Worm (Caenorhabditis elegans) whole organism, L4 larva: ENCODE results near the gene C48B4.13.

ENCODE experiments used
- D1046.2 ChIP-seq: fragments of 200-800 bp; sonication (Bioruptor generic); IDR thresholded peaks from 2 replicates; pipeline ENCODE4 v1.3.6; 2022; ENCODE audit warnings: missing genetic modification characterization, missing compliant biosample characterization
- F10B5.3 ChIP-seq: sonication (generic microtip); optimal IDR thresholded peaks from 2 replicates; lab custom pipeline; 2016; ENCODE audit warnings: mild to moderate bottlenecking, missing genetic modification characterization, missing compliant biosample characterization
- F37D6.2 ChIP-seq: sonication (generic microtip); optimal IDR thresholded peaks from 2 replicates; lab custom pipeline; 2016; ENCODE audit warnings: mild to moderate bottlenecking, missing genetic modification characterization, missing compliant biosample characterization
- F49E8.2 ChIP-seq: sonication (generic microtip); optimal IDR thresholded peaks from 2 replicates; lab custom pipeline; 2016; ENCODE audit warnings: missing compliant biosample characterization, mild to moderate bottlenecking, missing genetic modification characterization, borderline replicate concordance
- T20F7.1 ChIP-seq: fragments of 200-800 bp; sonication (Bioruptor generic); optimal IDR thresholded peaks from 2 replicates; lab custom pipeline; 2018; ENCODE audit warnings: mild to moderate bottlenecking, missing genetic modification characterization, missing compliant biosample characterization
- T26A8.4 ChIP-seq: fragments of 200-800 bp; sonication (Bioruptor generic); IDR thresholded peaks from 2 replicates; pipeline ENCODE4 v1.3.6; 2022; ENCODE audit warnings: missing genetic modification characterization, missing compliant biosample characterization
- Y5F2A.4 ChIP-seq: fragments of 200-800 bp; sonication (Bioruptor generic); optimal IDR thresholded peaks from 2 replicates; lab custom pipeline; 2018; ENCODE audit warnings: mild to moderate bottlenecking, missing genetic modification characterization, missing compliant biosample characterization
- Y75B8A.6 ChIP-seq: fragments of 200-800 bp; sonication (Bioruptor generic); IDR thresholded peaks from 2 replicates; pipeline ENCODE4 v1.3.6; 2022; ENCODE audit warnings: missing genetic modification reagents, missing genetic modification characterization, missing compliant biosample characterization
- ZK337.2 ChIP-seq: fragments of 200-800 bp; sonication (Bioruptor generic); IDR thresholded peaks from 2 replicates; pipeline ENCODE4 v1.3.6; 2022; ENCODE audit warnings: missing genetic modification reagents, missing genetic modification characterization, missing compliant biosample characterization
- ZK546.5 ChIP-seq, 2 experiments: sonication (generic microtip); optimal IDR thresholded peaks; 2 replicates each; lab custom pipeline; 2017; ENCODE audit warnings: missing biosample characterization in 2 of 2, missing genetic modification characterization in 2 of 2
- ceh-20 ChIP-seq: fragments of 200-800 bp; sonication (Bioruptor generic); IDR thresholded peaks from 2 replicates; pipeline ENCODE4 v1.3.6; 2022; ENCODE audit warnings: missing genetic modification reagents, missing genetic modification characterization, missing compliant biosample characterization
- ceh-28 ChIP-seq: fragments of 150-350 bp; optimal IDR thresholded peaks from 2 replicates; lab custom pipeline; 2014; ENCODE audit warnings: missing biosample characterization, missing genetic modification reagents, missing genetic modification characterization
- ceh-44 ChIP-seq: fragments of 200-800 bp; sonication (Bioruptor generic); IDR thresholded peaks from 2 replicates; pipeline ENCODE4 v1.3.6; 2022; ENCODE audit warnings: missing genetic modification reagents, missing genetic modification characterization, missing compliant biosample characterization
- ceh-62 ChIP-seq: sonication (generic microtip); optimal IDR thresholded peaks from 2 replicates; lab custom pipeline; 2017; ENCODE audit warnings: missing biosample characterization, missing genetic modification characterization
- ceh-82 ChIP-seq: sonication (generic microtip); optimal IDR thresholded peaks from 2 replicates; lab custom pipeline; 2017; ENCODE audit warnings: missing biosample characterization, missing genetic modification characterization
- daf-16 ChIP-seq, 3 experiments: sonication (generic microtip); optimal IDR thresholded peaks; 2 replicates each; lab custom pipeline; 2016 to 2017; ENCODE audit warnings: missing genetic modification characterization in 3 of 3, missing genetic modification reagents in 3 of 3, mild to moderate bottlenecking in 2 of 3, missing compliant biosample characterization in 2 of 3, missing biosample characterization in 1 of 3, moderate library complexity in 1 of 3
- dmd-8 ChIP-seq: fragments of 200-800 bp; sonication (Bioruptor generic); IDR thresholded peaks from 2 replicates; pipeline ENCODE4 v1.3.6; 2022; ENCODE audit warnings: missing genetic modification characterization, missing compliant biosample characterization
- dmd-9 ChIP-seq: fragments of 200-800 bp; sonication (Bioruptor generic); IDR thresholded peaks from 2 replicates; pipeline ENCODE4 v1.3.6; 2022; ENCODE audit warnings: missing genetic modification reagents, missing genetic modification characterization, missing compliant biosample characterization
- dpl-1 ChIP-seq: fragments of 150-350 bp; optimal IDR thresholded peaks from 2 replicates; lab custom pipeline; 2014; ENCODE audit warnings: missing biosample characterization, missing genetic modification reagents, missing genetic modification characterization
- fos-1 ChIP-seq: fragments of 150-350 bp; optimal IDR thresholded peaks from 2 replicates; lab custom pipeline; 2014; ENCODE audit warnings: missing biosample characterization, missing genetic modification characterization
- hif-1 ChIP-seq, 2 experiments: sonication (generic microtip); optimal IDR thresholded peaks; 2 replicates each; lab custom pipeline; 2016 to 2017; ENCODE audit warnings: missing compliant biosample characterization in 2 of 2, missing genetic modification characterization in 2 of 2, missing genetic modification reagents in 2 of 2, missing genotype in 2 of 2, mild to moderate bottlenecking in 1 of 2
- hlh-11 ChIP-seq: fragments of 200-800 bp; sonication (Bioruptor generic); optimal IDR thresholded peaks from 2 replicates; lab custom pipeline; 2018; ENCODE audit warnings: mild to moderate bottlenecking, missing genetic modification characterization, missing compliant biosample characterization
- hmg-1.1 ChIP-seq: fragments of 200-800 bp; sonication (Bioruptor generic); IDR thresholded peaks from 2 replicates; pipeline ENCODE4 v1.3.6; 2022; ENCODE audit warnings: missing genetic modification reagents, missing genetic modification characterization, missing compliant biosample characterization
- jun-1 ChIP-seq: fragments of 150-350 bp; optimal IDR thresholded peaks from 2 replicates; lab custom pipeline; 2014; ENCODE audit warnings: missing biosample characterization, missing genetic modification reagents, missing genetic modification characterization
- lin-15B ChIP-seq: fragments of 150-350 bp; sonication (generic microtip); optimal IDR thresholded peaks from 3 replicates; lab custom pipeline; 2014; ENCODE audit warnings: missing biosample characterization, missing genetic modification characterization
- lin-29 ChIP-seq: fragments of 200-800 bp; sonication (Bioruptor generic); IDR thresholded peaks from 2 replicates; pipeline ENCODE4 v1.3.6; 2022; ENCODE audit warnings: missing genetic modification reagents, missing genetic modification characterization, missing compliant biosample characterization
- lin-38 ChIP-seq: fragments of 200-800 bp; sonication (Bioruptor generic); IDR thresholded peaks from 2 replicates; pipeline ENCODE4 v1.3.6; 2022; ENCODE audit warnings: missing genetic modification reagents, missing genetic modification characterization, missing compliant biosample characterization
- lsy-2 ChIP-seq, 2 experiments: fragments of 150-350 bp in 1 of 2; sonication (generic microtip) in 1 of 2; optimal IDR thresholded peaks; 2 replicates each; lab custom pipeline; 2014 to 2017; ENCODE audit warnings: missing biosample characterization in 2 of 2, missing genetic modification characterization in 2 of 2
- mdt-29 ChIP-seq: fragments of 200-800 bp; sonication (Bioruptor generic); IDR thresholded peaks from 2 replicates; pipeline ENCODE4 v1.3.6; 2022; ENCODE audit warnings: missing genetic modification reagents, missing genetic modification characterization, missing compliant biosample characterization
- mep-1 ChIP-seq: fragments of 150-350 bp; sonication (generic microtip); optimal IDR thresholded peaks from 3 replicates; lab custom pipeline; 2014; ENCODE audit warnings: missing biosample characterization, missing genetic modification characterization
- nhr-11 ChIP-seq: fragments of 150-350 bp; optimal IDR thresholded peaks from 2 replicates; lab custom pipeline; 2014; ENCODE audit warnings: missing biosample characterization, missing genetic modification characterization
- nhr-111 ChIP-seq: fragments of 200-800 bp; sonication (Bioruptor generic); optimal IDR thresholded peaks from 2 replicates; lab custom pipeline; 2018; ENCODE audit warnings: mild to moderate bottlenecking, missing genetic modification characterization, missing compliant biosample characterization
- nhr-28 ChIP-seq: fragments of 150-350 bp; optimal IDR thresholded peaks from 2 replicates; lab custom pipeline; 2014; ENCODE audit warnings: missing biosample characterization, missing genetic modification characterization
- nhr-41 ChIP-seq: fragments of 200-800 bp; sonication (Bioruptor generic); IDR thresholded peaks from 2 replicates; pipeline ENCODE4 v1.3.6; 2022; ENCODE audit warnings: missing genetic modification reagents, missing genetic modification characterization, missing compliant biosample characterization
- pqm-1 ChIP-seq: sonication (generic microtip); optimal IDR thresholded peaks from 2 replicates; lab custom pipeline; 2017; ENCODE audit warnings: missing biosample characterization, missing genetic modification characterization
- rbr-2 ChIP-seq: sonication (generic microtip); optimal IDR thresholded peaks from 2 replicates; lab custom pipeline; 2016; ENCODE audit warnings: missing genotype, missing genetic modification characterization, missing compliant biosample characterization
- saeg-2 ChIP-seq: fragments of 200-800 bp; sonication (Bioruptor generic); IDR thresholded peaks from 2 replicates; pipeline ENCODE4 v1.3.6; 2022; ENCODE audit warnings: missing genetic modification reagents, missing genetic modification characterization, missing compliant biosample characterization
- set-16 ChIP-seq: fragments of 200-800 bp; sonication (Bioruptor generic); IDR thresholded peaks from 2 replicates; pipeline ENCODE4 v1.3.6; 2022; ENCODE audit warnings: missing genetic modification reagents, missing genetic modification characterization, missing compliant biosample characterization
- snpc-1.2 ChIP-seq: fragments of 200-800 bp; sonication (Bioruptor generic); IDR thresholded peaks from 2 replicates; pipeline ENCODE4 v1.3.6; 2022; ENCODE audit warnings: missing genetic modification reagents, missing genetic modification characterization, missing compliant biosample characterization
- tag-97 ChIP-seq: fragments of 200-800 bp; sonication (Bioruptor generic); IDR thresholded peaks from 2 replicates; pipeline ENCODE4 v1.3.6; 2022; ENCODE audit warnings: missing genetic modification characterization, missing compliant biosample characterization
- unc-130 ChIP-seq: sonication (generic microtip); optimal IDR thresholded peaks from 2 replicates; lab custom pipeline; 2016; ENCODE audit warnings: missing genetic modification reagents, missing genetic modification characterization, missing compliant biosample characterization
- unc-39 ChIP-seq: sonication (generic microtip); optimal IDR thresholded peaks from 2 replicates; lab custom pipeline; 2017; ENCODE audit warnings: missing biosample characterization, missing genetic modification characterization
- vab-7 ChIP-seq: fragments of 200-800 bp; sonication (Bioruptor generic); IDR thresholded peaks from 2 replicates; pipeline ENCODE4 v1.3.6; 2022; ENCODE audit warnings: missing genetic modification reagents, missing genetic modification characterization, missing compliant biosample characterization
- zag-1 ChIP-seq: fragments of 150-350 bp; optimal IDR thresholded peaks from 2 replicates; lab custom pipeline; 2014; ENCODE audit warnings: missing biosample characterization, missing genetic modification characterization
- zfp-3 ChIP-seq: fragments of 200-800 bp; sonication (Bioruptor generic); conservative IDR thresholded peaks from 2 replicates; pipeline ENCODE4 v1.3.6; 2022; ENCODE audit warnings: missing genetic modification reagents, missing genetic modification characterization, missing compliant biosample characterization
- zip-11 ChIP-seq: fragments of 200-800 bp; sonication (Bioruptor generic); IDR thresholded peaks from 2 replicates; pipeline ENCODE4 v1.3.6; 2022; ENCODE audit warnings: missing genetic modification characterization, missing compliant biosample characterization

The C48B4.13 gene

ce11 chrIII:9544125-9544524 is 24.4 kb upstream of the C48B4.13 start, which contains the start of gene ZK1098.9:
Gene ZK1098.9, plus strand, starts transcription at chrIII:9544425.
- TF ChIP-seq ZK337.2 (GFP tag; lab: Robert Waterston, UW): no peak
- no peak for TF ChIP-seq pqm-1
- no peak for TF ChIP-seq lin-29
- TF ChIP-seq rbr-2 (tag; lab: Kevin White, UChicago): no peak
- no peak for TF ChIP-seq dmd-9 (GFP tag; lab: Robert Waterston, UW)
- no peak for TF ChIP-seq F10B5.3 (tag; lab: Kevin White, UChicago)
- TF ChIP-seq ceh-62 (tag; lab: Kevin White, UChicago): no peak
- no peak for TF ChIP-seq snpc-1.2 (GFP tag; lab: Robert Waterston, UW)
- TF ChIP-seq set-16 (GFP tag; lab: Robert Waterston, UW): no peak
- TF ChIP-seq saeg-2: no peak
- no peak for TF ChIP-seq Y5F2A.4
- TF ChIP-seq nhr-111 (GFP tag; lab: Kevin White, UChicago): no peak
- no peak for TF ChIP-seq nhr-41 (GFP tag; lab: Robert Waterston, UW)
- no peak for TF ChIP-seq hmg-1.1 (GFP tag; lab: Robert Waterston, UW)
- no peak for TF ChIP-seq ceh-28
- no peak for TF ChIP-seq vab-7 (GFP tag; lab: Robert Waterston, UW)
- no peak for TF ChIP-seq ceh-82

ce11 chrIII:9544820-9545219 is 23.7 kb upstream of the C48B4.13 start, which contains the start of gene ZK1098.12:
Gene ZK1098.12, plus strand, starts transcription at chrIII:9545120.
- TF ChIP-seq D1046.2 (GFP tag; lab: Robert Waterston, UW) (no peak), mep-1 (tag; lab: Kevin White, UChicago) (no peak), unc-39 (tag; lab: Kevin White, UChicago) (no peak), ZK546.5 (tag; optimal IDR thresholded peaks at IDR 0.05; lab: Kevin White, UChicago) (no peak), lsy-2 (tag; optimal IDR thresholded peaks at IDR 0.05; lab: Kevin White, UChicago) (no peak)

- TF ChIP-seq zag-1 (no peak), hif-1 (tag; optimal IDR thresholded peaks at IDR 0.05; lab: Kevin White, UChicago) (peak in 1 of 2 experiments; percentile 65), lin-38 (peak; percentile 90), hlh-11 (peak; percentile 90), ceh-62 (tag; lab: Kevin White, UChicago) (no peak), saeg-2 (no peak), jun-1 (tag; lab: Kevin White, UChicago) (no peak), daf-16 (GFP tag; optimal IDR thresholded peaks at IDR 0.05; lab: Kevin White, UChicago) (peak in 1 of 2 experiments; percentile 28), daf-16 (tag; optimal IDR thresholded peaks at IDR 0.05; lab: Kevin White, UChicago) (peak; percentile 79), snpc-1.2 (GFP tag; lab: Robert Waterston, UW) (no peak), lsy-2 (tag; optimal IDR thresholded peaks at IDR 0.05; lab: Kevin White, UChicago) (peak; percentile 98 to 99), dpl-1 (GFP tag; lab: Kevin White, UChicago) (peak; percentile 76), T26A8.4 (peak; percentile 80), ceh-20 (GFP tag; lab: Robert Waterston, UW) (peak; percentile 95; the same call in 1 of the 2 replicates), zip-11 (no peak), pqm-1 (peak; percentile 30), zfp-3 (GFP tag; lab: Robert Waterston, UW) (no peak), dmd-8 (GFP tag; lab: Robert Waterston, UW) (no peak), ceh-44 (peak; percentile 36; the same call in 1 of the 2 replicates), nhr-28 (tag; lab: Kevin White, UChicago) (peak; percentile 26), fos-1 (tag; lab: Kevin White, UChicago) (no peak), Y75B8A.6 (GFP tag; lab: Robert Waterston, UW) (no peak), F49E8.2 (tag; lab: Kevin White, UChicago) (no peak), tag-97 (GFP tag; lab: Robert Waterston, UW) (no peak), ZK546.5 (tag; optimal IDR thresholded peaks at IDR 0.05; lab: Kevin White, UChicago) (peak in 1 of 2 experiments; percentile 9), F37D6.2 (peak; percentile 77), T20F7.1 (GFP tag; lab: Kevin White, UChicago) (peak; percentile 82), mdt-29 (GFP tag; lab: Robert Waterston, UW) (0 out of 2 replicates have a peak, but pooled peaks have one; percentile 54), ceh-82 (no peak), unc-130 (no peak), lin-15B (tag; lab: Kevin White, UChicago) (no peak), nhr-11 (tag; lab: Kevin White, UChicago) (peak; percentile 71)
Measured at ce11 chrIII:9546016-9546659, 22.4 kb upstream of the C48B4.13 start, which contains the start of gene unc-16. Gene unc-16, plus strand, starts transcription at chrIII:9546258.
